Fruit fly (Drosophila melanogaster): ENCODE results near the gene indra.

dm6 chr3L:1378098-1378645 is 36.0 kb upstream of the indra start:
- no peak for TF ChIP-seq CG18011 (GFP tag; optimal IDR thresholded peaks at IDR 0.05)
- no peak for TF ChIP-seq CG15514 (GFP tag; optimal IDR thresholded peaks at IDR 0.05)
- TF ChIP-seq CG12155 (GFP tag; optimal IDR thresholded peaks at IDR 0.05), result no peak
- no peak for TF ChIP-seq sob (GFP tag; IDR thresholded peaks at IDR 0.05)
- TF ChIP-seq gcm (GFP tag; optimal IDR thresholded peaks at IDR 0.05), result no peak
- TF ChIP-seq ewg (GFP tag; optimal IDR thresholded peaks at IDR 0.05), result no peak
- no peak for TF ChIP-seq stwl (tag; optimal IDR thresholded peaks at IDR 0.05)
- TF ChIP-seq usp (GFP tag; optimal IDR thresholded peaks at IDR 0.05), result no peak

Data from whole organism, embryonic.